Fruit fly (Drosophila melanogaster): ENCODE results near the gene CG9663.

Gene CG9663

dm6 chr2L:3348146-3348747, 45.3 kb upstream of the CG9663 start (continued):
- TF ChIP-seq cato (GFP tag; optimal IDR thresholded peaks at IDR 0.05; ENCODE audit: borderline replicate concordance) (peak; percentile 66), CG2678 (tag; optimal IDR thresholded peaks at IDR 0.05) (peak; percentile 87), CG15073 (GFP tag; optimal IDR thresholded peaks at IDR 0.05) (no peak), tx (GFP tag; optimal IDR thresholded peaks at IDR 0.05) (peak; percentile 33), CG10321 (GFP tag; IDR thresholded peaks at IDR 0.05) (peak; percentile 32; the same call in 1 of the 2 replicates), CG6765 (GFP tag; optimal IDR thresholded peaks at IDR 0.05) (no peak), croc (GFP tag; conservative IDR thresholded peaks at IDR 0.05) (peak; percentile 92), CG13123 (GFP tag; optimal IDR thresholded peaks at IDR 0.05) (no peak), cwo (GFP tag; optimal IDR thresholded peaks at IDR 0.05) (peak; percentile 56), CG7372 (GFP tag; IDR thresholded peaks at IDR 0.05) (peak; percentile 84), sqz (GFP tag; optimal IDR thresholded peaks at IDR 0.05) (peak; percentile 44), cg (GFP tag; optimal IDR thresholded peaks at IDR 0.05) (no peak), cas (GFP tag; IDR thresholded peaks at IDR 0.05) (peak; percentile 23; the same call in 1 of the 2 replicates), usp (GFP tag; optimal IDR thresholded peaks at IDR 0.05) (no peak), D19B (GFP tag; optimal IDR thresholded peaks at IDR 0.05) (no peak), CG2129 (GFP tag; IDR thresholded peaks at IDR 0.05; ENCODE audit: partially characterized antibody) (no peak), CG6175 (GFP tag; IDR thresholded peaks at IDR 0.05) (0 out of 3 replicates have a peak, but pooled peaks have one; percentile 57), insv (GFP tag; optimal IDR thresholded peaks at IDR 0.05) (no peak), CG9215 (GFP tag; IDR thresholded peaks at IDR 0.05) (peak; percentile 29; the same call in 1 of the 2 replicates), crol (GFP tag; IDR thresholded peaks at IDR 0.05) (peak; percentile 87), HmgZ (tag; optimal IDR thresholded peaks at IDR 0.05) (no peak), CG1602 (GFP tag; optimal IDR thresholded peaks at IDR 0.05) (peak; percentile 64), fd102C (GFP tag; optimal IDR thresholded peaks at IDR 0.05) (no peak), gcm (GFP tag; optimal IDR thresholded peaks at IDR 0.05) (peak; percentile 81), CG15696 (tag; optimal IDR thresholded peaks at IDR 0.05) (no peak), Med (GFP tag) (peak; percentile 94), CG11093 (GFP tag; IDR thresholded peaks at IDR 0.05) (peak; percentile 82), Hr51 (GFP tag; optimal IDR thresholded peaks at IDR 0.05) (peak in 1 of 2 experiments; percentile 81), lbe (GFP tag; optimal IDR thresholded peaks at IDR 0.05) (peak; percentile 66), CG10431 (GFP tag; optimal IDR thresholded peaks at IDR 0.05) (peak; percentile 9), pfk (GFP tag; optimal IDR thresholded peaks at IDR 0.05) (no peak), CG3995 (GFP tag; optimal IDR thresholded peaks at IDR 0.05) (peak; percentile 85), CG43689 (GFP tag; IDR thresholded peaks at IDR 0.05) (peak; percentile 75), CG8359 (GFP tag; optimal IDR thresholded peaks at IDR 0.05; ENCODE audit: borderline replicate concordance) (peak; percentile 72), CG42726 (GFP tag; IDR thresholded peaks at IDR 0.05; ENCODE audit: partially characterized antibody) (no peak), Vsx1 (GFP tag; optimal IDR thresholded peaks at IDR 0.05) (peak; percentile 27), CG14014 (GFP tag; IDR thresholded peaks at IDR 0.05) (peak; percentile 73; the same call in 1 of the 2 replicates), CG34376 (GFP tag; optimal IDR thresholded peaks at IDR 0.05) (no peak), Hey (tag; optimal IDR thresholded peaks at IDR 0.05) (no peak), CG2116 (GFP tag; optimal IDR thresholded peaks at IDR 0.05) (peak; percentile 11), NK7.1 (GFP tag; optimal IDR thresholded peaks at IDR 0.05) (no peak), CG3065 (GFP tag; optimal IDR thresholded peaks at IDR 0.05) (no peak), pan (optimal IDR thresholded peaks at IDR 0.05) (no peak), pan (GFP tag; optimal IDR thresholded peaks at IDR 0.05 in 1 of 2, IDR thresholded peaks at IDR 0.05 in 1 of 2) (peak in 1 of 2 experiments; percentile 95), eve (GFP tag; optimal IDR thresholded peaks at IDR 0.05) (peak in 1 of 2 experiments; percentile 88), nerfin-2 (GFP tag; IDR thresholded peaks at IDR 0.05; ENCODE audit: partially characterized antibody) (0 out of 2 replicates have a peak, but pooled peaks have one; percentile 24), GATAe (GFP tag; conservative IDR thresholded peaks at IDR 0.05) (no peak; the same call in 1 of the 2 replicates), CG13287 (GFP tag; IDR thresholded peaks at IDR 0.05; ENCODE audit: partially characterized antibody) (no peak), pum (GFP tag; optimal IDR thresholded peaks at IDR 0.05) (peak; percentile 56)
